Worm (Caenorhabditis elegans) whole organism, late embryonic: ENCODE measurements around the gene Y38H6C.25.

Experiments used
- F13H6.1 ChIP-seq: sonication (generic microtip); optimal IDR thresholded peaks from 2 replicates; lab custom pipeline; 2016; ENCODE audit warnings: missing genetic modification characterization, missing compliant biosample characterization
- Y22D7AL.16 ChIP-seq: sonication (generic microtip); optimal IDR thresholded peaks from 2 replicates; lab custom pipeline; 2016; ENCODE audit warnings: missing genetic modification characterization, missing compliant biosample characterization
- ahr-1 ChIP-seq: sonication (generic microtip); optimal IDR thresholded peaks from 2 replicates; lab custom pipeline; 2016; ENCODE audit warnings: missing genetic modification characterization, missing compliant biosample characterization
- ceh-2 ChIP-seq: sonication (generic microtip); optimal IDR thresholded peaks from 2 replicates; lab custom pipeline; 2016; ENCODE audit warnings: missing genotype, missing genetic modification characterization, missing compliant biosample characterization
- ceh-31 ChIP-seq: sonication (generic microtip); optimal IDR thresholded peaks from 2 replicates; lab custom pipeline; 2016; ENCODE audit warnings: missing genetic modification characterization, missing compliant biosample characterization
- ceh-45 ChIP-seq: fragments of 200-800 bp; sonication (Bioruptor generic); IDR thresholded peaks from 2 replicates; pipeline ENCODE4 v1.3.6; 2022; ENCODE audit warnings: missing genetic modification reagents, missing genetic modification characterization, missing compliant biosample characterization
- ceh-48 ChIP-seq: sonication (generic microtip); optimal IDR thresholded peaks from 2 replicates; lab custom pipeline; 2016; ENCODE audit warnings: missing genetic modification characterization, inconsistent platforms, missing compliant biosample characterization
- che-1 ChIP-seq: sonication (generic microtip); optimal IDR thresholded peaks from 2 replicates; lab custom pipeline; 2016; ENCODE audit warnings: mild to moderate bottlenecking, missing genetic modification characterization, missing compliant biosample characterization
- elt-2 ChIP-seq: sonication (generic microtip); optimal IDR thresholded peaks from 2 replicates; lab custom pipeline; 2016; ENCODE audit warnings: missing genetic modification reagents, missing genetic modification characterization, missing compliant biosample characterization
- ets-4 ChIP-seq: sonication (generic microtip); optimal IDR thresholded peaks from 2 replicates; lab custom pipeline; 2016; ENCODE audit warnings: missing genetic modification characterization, missing compliant biosample characterization
- fax-1 ChIP-seq: sonication (generic microtip); optimal IDR thresholded peaks from 2 replicates; lab custom pipeline; 2016; ENCODE audit warnings: missing genotype, missing genetic modification characterization, missing compliant biosample characterization
- fkh-6 ChIP-seq: sonication (generic microtip); optimal IDR thresholded peaks from 2 replicates; lab custom pipeline; 2016; ENCODE audit warnings: missing genetic modification characterization, missing compliant biosample characterization
- gmeb-2 ChIP-seq: sonication (generic microtip); optimal IDR thresholded peaks from 2 replicates; lab custom pipeline; 2016; ENCODE audit warnings: missing genetic modification characterization, inconsistent platforms, missing compliant biosample characterization
- hlh-13 ChIP-seq: fragments of 200-800 bp; sonication (Bioruptor generic); optimal IDR thresholded peaks from 2 replicates; lab custom pipeline; 2018; ENCODE audit warnings: mild to moderate bottlenecking, missing genetic modification characterization, missing compliant biosample characterization
- hlh-6 ChIP-seq: sonication (generic microtip); optimal IDR thresholded peaks from 2 replicates; lab custom pipeline; 2016; ENCODE audit warnings: missing genotype, missing genetic modification characterization, missing compliant biosample characterization
- mec-3 ChIP-seq: sonication (generic microtip); optimal IDR thresholded peaks from 2 replicates; lab custom pipeline; 2016; ENCODE audit warnings: borderline replicate concordance, missing genetic modification characterization, missing compliant biosample characterization
- nfya-1 ChIP-seq: sonication (generic microtip); optimal IDR thresholded peaks from 2 replicates; lab custom pipeline; 2017; ENCODE audit warnings: missing genetic modification characterization, mild to moderate bottlenecking, missing compliant biosample characterization, antibody characterized with exemption, moderate library complexity
- nhr-232 ChIP-seq: sonication (generic microtip); optimal IDR thresholded peaks from 2 replicates; lab custom pipeline; 2016; ENCODE audit warnings: missing genetic modification characterization, missing compliant biosample characterization
- npax-4 ChIP-seq: sonication (generic microtip); optimal IDR thresholded peaks from 2 replicates; lab custom pipeline; 2016; ENCODE audit warnings: missing genetic modification characterization, missing compliant biosample characterization
- pag-3 ChIP-seq: sonication (generic microtip); optimal IDR thresholded peaks from 2 replicates; lab custom pipeline; 2016; ENCODE audit warnings: missing compliant biosample characterization, missing genetic modification characterization, borderline replicate concordance
- pax-1 ChIP-seq: fragments of 150-350 bp; optimal IDR thresholded peaks from 2 replicates; lab custom pipeline; 2014; ENCODE audit warnings: missing biosample characterization, missing genetic modification characterization
- ref-2 ChIP-seq: sonication (generic microtip); optimal IDR thresholded peaks from 2 replicates; lab custom pipeline; 2016; ENCODE audit warnings: missing genetic modification characterization, missing compliant biosample characterization
- sox-2 ChIP-seq: fragments of 200-800 bp; sonication (Bioruptor generic); IDR thresholded peaks from 2 replicates; pipeline ENCODE4 v1.3.6; 2022; ENCODE audit warnings: missing genetic modification reagents, missing genetic modification characterization, missing compliant biosample characterization
- tbx-7 ChIP-seq: sonication (generic microtip); optimal IDR thresholded peaks from 2 replicates; lab custom pipeline; 2016; ENCODE audit warnings: missing genotype, missing genetic modification characterization, missing compliant biosample characterization
- ttx-3 ChIP-seq: sonication (generic microtip); optimal IDR thresholded peaks from 2 replicates; lab custom pipeline; 2016; ENCODE audit warnings: missing genetic modification reagents, missing genetic modification characterization, missing compliant biosample characterization
- unc-42 ChIP-seq: sonication (generic microtip); optimal IDR thresholded peaks from 2 replicates; lab custom pipeline; 2016; ENCODE audit warnings: missing genotype, missing genetic modification characterization, missing compliant biosample characterization
- unc-86 ChIP-seq: sonication (generic microtip); optimal IDR thresholded peaks from 2 replicates; lab custom pipeline; 2016; ENCODE audit warnings: missing genetic modification characterization, missing compliant biosample characterization

Y38H6C.25 gene

DNA sequence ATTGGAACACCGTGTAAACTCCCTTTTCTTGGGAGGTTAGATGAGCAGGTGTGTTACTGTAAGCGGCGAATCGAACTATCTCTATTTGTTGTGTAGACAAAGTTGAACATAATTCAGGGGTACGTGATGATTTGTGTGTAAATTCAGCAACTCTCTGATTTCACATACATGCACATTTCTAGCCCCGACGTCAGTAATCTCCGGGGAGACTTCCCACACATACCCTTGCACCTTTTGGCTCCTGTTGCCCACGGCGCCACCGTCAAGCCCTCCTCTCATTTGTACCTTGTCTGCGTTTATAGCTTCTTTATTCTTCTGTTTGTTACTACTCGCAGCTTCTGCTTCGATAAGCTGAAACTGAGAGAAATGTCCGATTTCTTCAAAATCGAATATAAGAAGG is at the start of gene Y38H6C.25:
Y38H6C.25 (plus strand) TSS at position 301 of the 400 bp plus-strand sequence.
- TF ChIP-seq nhr-232 (tag; lab: Kevin White, UChicago) (no peak), ceh-45 (no peak), hlh-6 (tag; lab: Kevin White, UChicago) (no peak), ets-4 (tag; lab: Kevin White, UChicago) (no peak), sox-2 (GFP tag; lab: Robert Waterston, UW) (no peak), hlh-13 (GFP tag; lab: Kevin White, UChicago) (no peak), ttx-3 (tag; lab: Kevin White, UChicago) (no peak), nfya-1 (no peak), unc-42 (no peak)

ce11 chrV:20470385-20470784 is 48.6 kb upstream of the Y38H6C.25 start, which contains the start of gene B0250.8:
Gene B0250.8, minus strand, starts transcription at chrV:20470485.
- TF ChIP-seq gmeb-2 (tag; lab: Kevin White, UChicago) (no peak), pag-3 (tag; lab: Kevin White, UChicago) (no peak), ceh-48 (no peak)

DNA sequence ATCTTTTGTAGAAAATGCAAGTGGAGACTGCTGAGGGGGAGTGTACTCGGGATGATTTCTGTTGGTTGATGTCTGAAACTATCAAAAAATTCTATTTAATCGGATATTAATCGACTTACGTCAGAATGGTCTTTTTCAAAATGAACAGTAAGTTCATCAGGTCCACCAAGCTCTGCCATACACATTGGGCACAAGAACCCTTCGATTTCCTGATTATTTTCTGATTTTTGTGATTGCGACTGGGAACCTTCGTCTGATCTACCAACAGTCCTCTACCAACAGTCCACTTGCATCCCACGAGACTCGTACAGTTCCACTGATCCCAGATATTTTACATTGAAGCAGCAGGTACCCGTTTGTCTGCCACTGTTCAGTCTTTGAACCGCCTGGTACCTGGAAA is 44.0 kb upstream of the Y38H6C.25 start:
- no peak for TF ChIP-seq pax-1 (tag; lab: Kevin White, UChicago)
- no peak for TF ChIP-seq unc-86 (tag; lab: Kevin White, UChicago)
- no peak for TF ChIP-seq F13H6.1 (tag; lab: Kevin White, UChicago)
- no peak for TF ChIP-seq fkh-6
- TF ChIP-seq npax-4 (tag; lab: Kevin White, UChicago) = no peak
- TF ChIP-seq, all 69 proteins: peak for 0

DNA sequence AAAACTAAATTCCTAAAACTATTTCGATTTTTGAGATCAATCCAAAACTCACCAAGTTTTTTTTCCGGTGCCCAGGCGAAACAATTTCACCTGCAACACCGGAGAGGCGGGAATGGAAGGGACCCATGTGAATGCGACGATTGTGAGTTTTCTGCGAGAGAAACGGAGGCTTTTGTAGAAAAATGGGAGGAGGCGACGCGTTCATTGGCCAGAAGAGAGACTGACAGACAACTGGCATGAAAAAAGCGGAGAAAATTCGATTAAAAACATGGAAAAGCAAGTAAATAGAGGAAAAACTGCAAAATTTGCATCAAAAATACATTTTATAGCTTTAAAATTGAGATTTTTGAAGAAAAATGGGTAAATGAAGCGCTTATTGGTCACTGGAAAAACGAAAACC is 43.2 kb upstream of the Y38H6C.25 start, which contains the start of gene B0250.7:
B0250.7 (minus strand) TSS at position 232 of the 400 bp plus-strand sequence.
- TF ChIP-seq che-1 (tag; lab: Kevin White, UChicago) (no peak), fax-1 (tag; lab: Kevin White, UChicago) (no peak), nfya-1 (peak; percentile 82)

DNA sequence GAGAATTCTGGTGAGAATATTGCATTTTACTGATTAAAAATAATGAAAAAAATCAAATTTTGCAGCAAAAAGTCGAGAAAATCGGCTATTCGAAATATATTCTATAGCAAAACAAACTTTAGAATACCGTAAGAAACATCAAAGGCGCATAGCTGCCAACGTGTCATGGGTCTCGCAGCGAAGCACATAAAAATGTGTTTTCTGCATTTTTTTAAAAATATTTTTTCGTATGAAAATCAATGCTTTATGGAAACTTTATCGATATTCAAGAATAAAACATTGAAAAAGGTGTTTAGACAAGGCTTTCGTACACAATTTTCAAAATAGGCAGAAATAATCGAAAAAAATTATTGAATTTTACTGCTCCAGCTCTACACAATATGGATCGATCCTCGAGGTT is 42.5 kb upstream of the Y38H6C.25 start:
- no peak for TF ChIP-seq fax-1 (tag; lab: Kevin White, UChicago)
- TF ChIP-seq sox-2 (GFP tag; lab: Robert Waterston, UW) = no peak

- TF ChIP-seq ref-2 (tag; lab: Kevin White, UChicago) (no peak), ceh-2 (tag; lab: Kevin White, UChicago) (no peak), Y22D7AL.16 (tag; lab: Kevin White, UChicago) (no peak), ahr-1 (tag; lab: Kevin White, UChicago) (no peak), ceh-31 (tag; lab: Kevin White, UChicago) (no peak), ttx-3 (tag; lab: Kevin White, UChicago) (no peak), mec-3 (tag; lab: Kevin White, UChicago) (no peak), tbx-7 (tag; lab: Kevin White, UChicago) (no peak)
Measured at ce11 chrV:20476981-20477380, 42.0 kb upstream of the Y38H6C.25 start.

DNA sequence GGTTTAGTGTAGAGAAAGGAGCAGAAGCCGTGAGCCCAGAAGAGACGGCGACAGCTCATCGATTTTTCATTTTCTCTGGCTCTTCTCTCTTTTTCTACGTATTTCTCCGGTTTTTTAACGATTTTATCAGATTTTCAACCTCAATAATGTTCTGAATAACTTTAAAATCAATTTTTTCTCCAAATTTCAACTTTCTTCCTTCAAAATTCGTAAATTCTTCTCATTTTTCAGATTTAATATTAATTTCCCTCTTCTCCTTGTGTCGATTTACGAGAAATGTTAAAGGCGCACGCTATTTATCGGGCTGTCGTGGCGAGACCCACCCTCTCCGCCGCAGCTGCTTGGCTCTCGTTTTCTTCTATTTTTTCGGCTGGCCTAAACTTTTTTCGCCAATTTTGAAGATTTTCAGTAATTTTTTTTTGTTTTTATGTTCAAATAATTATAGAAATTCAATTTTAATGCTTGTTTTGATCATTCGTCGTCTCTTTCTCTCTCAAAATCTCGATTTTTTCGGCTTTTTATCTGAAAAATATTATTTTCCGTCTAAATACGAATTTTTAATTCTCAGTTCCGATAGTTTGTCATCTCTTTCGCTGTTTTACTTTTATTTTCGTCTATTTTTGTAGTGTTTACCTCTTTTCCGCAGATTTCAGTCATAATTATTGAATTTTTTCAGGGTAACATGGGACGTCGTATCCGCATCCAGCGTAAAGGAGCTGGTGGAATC is 39.9 kb upstream of the Y38H6C.25 start, which contains the start of the genes calf-1 and rpl-2:
calf-1 (minus strand) TSS at position 77 of the 727 bp plus-strand sequence.
rpl-2 (plus strand) TSS at position 677 of the 727 bp plus-strand sequence.
- TF ChIP-seq elt-2 (tag; lab: Kevin White, UChicago) = peak; percentile 11
- peak; percentile 83 for TF ChIP-seq ceh-48
- TF ChIP-seq Y22D7AL.16 (tag; lab: Kevin White, UChicago) = no peak
- peak; percentile 49 for TF ChIP-seq ceh-31 (tag; lab: Kevin White, UChicago)
- peak; percentile 56 for TF ChIP-seq nfya-1
- TF ChIP-seq unc-42 = peak; percentile 84
- TF ChIP-seq, all 69 proteins: peak for 5
